Worm (Caenorhabditis elegans) whole organism, early embryonic: Measurements from ENCODE around the gene F49F1.5.

Experiments
- ama-1 ChIP-seq: fragments of 150-350 bp; optimal IDR thresholded peaks from 2 replicates; lab custom pipeline; 2014
- ets-7 ChIP-seq: sonication (generic microtip); optimal IDR thresholded peaks from 2 replicates; lab custom pipeline; 2016; ENCODE audit warnings: missing genotype, missing genetic modification characterization, missing compliant biosample characterization
- flt-1 ChIP-seq: fragments of 200-800 bp; sonication (Bioruptor generic); IDR thresholded peaks from 2 replicates; pipeline ENCODE4 v1.3.6; 2022; ENCODE audit warnings: missing genetic modification characterization, missing compliant biosample characterization
- hmbx-1 ChIP-seq: sonication (generic microtip); optimal IDR thresholded peaks from 2 replicates; lab custom pipeline; 2016; ENCODE audit warnings: mild to moderate bottlenecking, missing genetic modification characterization, missing compliant biosample characterization
- hnd-1 ChIP-seq: sonication (generic microtip); optimal IDR thresholded peaks from 2 replicates; lab custom pipeline; 2016; ENCODE audit warnings: missing genetic modification characterization, missing compliant biosample characterization
- tbx-11 ChIP-seq: fragments of 200-800 bp; sonication (Bioruptor generic); IDR thresholded peaks from 2 replicates; pipeline ENCODE4 v1.3.6; 2022; ENCODE audit warnings: missing genetic modification characterization, missing compliant biosample characterization
- tra-4 ChIP-seq: sonication (generic microtip); optimal IDR thresholded peaks from 2 replicates; lab custom pipeline; 2017; ENCODE audit warnings: missing genetic modification characterization, missing compliant biosample characterization

- TF ChIP-seq tbx-11 (GFP tag; lab: Robert Waterston, UW), result no peak
- TF ChIP-seq ama-1 (lab: Kevin White, UChicago), result no peak
- no peak for TF ChIP-seq tra-4
- no peak for TF ChIP-seq hmbx-1 (tag; lab: Kevin White, UChicago)
- no peak for TF ChIP-seq hnd-1 (tag; lab: Kevin White, UChicago)
- TF ChIP-seq ets-7 (tag; lab: Kevin White, UChicago), result no peak
- no peak for TF ChIP-seq flt-1 (GFP tag; lab: Robert Waterston, UW)
Measured at ce11 chrIV:4150138-4150537, 29.9 kb upstream of the F49F1.5 start.
